Fruit fly (Drosophila melanogaster): Measurements from ENCODE around the gene Gbeta5.
A peak's percentile ranks its signal among the peaks of the same experiment; 100 is the strongest.

Gene Gbeta5

DNA sequence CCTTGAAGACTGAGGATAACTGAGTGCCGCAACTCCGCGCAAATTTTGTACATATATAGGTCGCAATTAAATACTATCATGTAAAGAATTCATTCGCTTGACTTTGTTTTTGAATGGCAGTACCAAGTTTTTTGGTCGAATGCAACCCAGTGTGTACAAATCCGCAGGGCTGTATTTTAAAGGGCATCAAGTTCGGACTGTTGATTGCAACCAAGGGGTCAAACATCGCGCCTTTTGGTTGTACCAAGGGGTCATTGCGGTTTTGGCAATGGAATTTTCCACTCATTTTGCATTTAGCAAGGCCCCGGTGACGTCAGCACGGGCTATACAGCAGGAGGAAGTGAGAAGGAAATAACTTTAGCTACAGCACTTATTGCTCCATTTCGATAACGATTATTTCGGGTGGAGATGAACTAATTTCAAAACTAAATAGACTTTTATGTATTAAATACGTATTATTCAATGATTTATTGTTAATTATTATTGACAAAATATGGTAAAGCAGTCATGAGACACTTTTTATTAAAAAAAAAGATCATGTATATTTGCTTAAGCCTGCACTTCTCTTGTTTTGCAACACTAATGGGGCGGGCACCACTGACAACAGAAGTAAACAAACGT lies 20.3 kb downstream of the Gbeta5 start, which contains the start of gene CG10958 (continued):
- no peak for TF ChIP-seq gro (GFP tag; optimal IDR thresholded peaks at IDR 0.05)
- peak; percentile 62 for TF ChIP-seq ind (GFP tag; optimal IDR thresholded peaks at IDR 0.05)
- TF ChIP-seq CG32772 (GFP tag; IDR thresholded peaks at IDR 0.05), result peak; percentile 52; the same call in 1 of the 2 replicates
- peak; percentile 30 for TF ChIP-seq CG11247 (GFP tag; IDR thresholded peaks at IDR 0.05)
- TF ChIP-seq ro (GFP tag; IDR thresholded peaks at IDR 0.05), result no peak
- no peak for TF ChIP-seq hkb (optimal IDR thresholded peaks at IDR 0.05)
- TF ChIP-seq hkb (GFP tag; IDR thresholded peaks at IDR 0.05), result peak; percentile 71
- TF ChIP-seq emc (GFP tag; optimal IDR thresholded peaks at IDR 0.05), result no peak
- TF ChIP-seq CG8924 (tag; optimal IDR thresholded peaks at IDR 0.05), result peak; percentile 51
- no peak; the same call in 1 of the 2 replicates for TF ChIP-seq bbx (GFP tag; IDR thresholded peaks at IDR 0.05; ENCODE audit: partially characterized antibody)
- peak; percentile 85 for TF ChIP-seq CG15514 (GFP tag; optimal IDR thresholded peaks at IDR 0.05)
- TF ChIP-seq CG5953 (GFP tag; IDR thresholded peaks at IDR 0.05), result no peak
- 0 out of 2 replicates have a peak, but pooled peaks have one; percentile 15 for TF ChIP-seq NFAT (GFP tag; IDR thresholded peaks at IDR 0.05)
- peak; percentile 26 for TF ChIP-seq zfh2 (GFP tag; optimal IDR thresholded peaks at IDR 0.05)
- peak in 1 of 3 experiments; percentile 42 for TF ChIP-seq lola (GFP tag; optimal IDR thresholded peaks at IDR 0.05)
- no peak for TF ChIP-seq HLHmδ (GFP tag; optimal IDR thresholded peaks at IDR 0.05)
- TF ChIP-seq sens (GFP tag), result peak; percentile 88
- peak; percentile 56 for TF ChIP-seq Hmr (GFP tag; optimal IDR thresholded peaks at IDR 0.05)
- TF ChIP-seq Jarid2 (GFP tag; optimal IDR thresholded peaks at IDR 0.05), result no peak
- TF ChIP-seq CG14050 (GFP tag; IDR thresholded peaks at IDR 0.05), result 0 out of 3 replicates have a peak, but pooled peaks have one; percentile 13
- no peak for TF ChIP-seq Bdp1 (GFP tag; optimal IDR thresholded peaks at IDR 0.05)
- TF ChIP-seq CG9215 (GFP tag; IDR thresholded peaks at IDR 0.05), result peak; percentile 30; the same call in 1 of the 2 replicates
- peak; percentile 36 for TF ChIP-seq az2 (GFP tag; optimal IDR thresholded peaks at IDR 0.05)
- TF ChIP-seq CG11723 (GFP tag; optimal IDR thresholded peaks at IDR 0.05), result peak; percentile 11
- peak; percentile 26 to 81 for TF ChIP-seq dpn (GFP tag; optimal IDR thresholded peaks at IDR 0.05)
- no peak for TF ChIP-seq Trl (optimal IDR thresholded peaks at IDR 0.05)
- peak; percentile 12 for TF ChIP-seq Trl (GFP tag; optimal IDR thresholded peaks at IDR 0.05)
- TF ChIP-seq CG14441 (GFP tag; IDR thresholded peaks at IDR 0.05), result peak; percentile 56
- TF ChIP-seq Atf-2 (GFP tag; optimal IDR thresholded peaks at IDR 0.05), result no peak
- TF ChIP-seq dysf (GFP tag; IDR thresholded peaks at IDR 0.05), result peak; percentile 37; the same call in 2 of the 3 replicates
- peak; percentile 22 for TF ChIP-seq CG1832 (GFP tag; optimal IDR thresholded peaks at IDR 0.05)
- TF ChIP-seq Doc3 (GFP tag; IDR thresholded peaks at IDR 0.05; ENCODE audit: partially characterized antibody), result peak; percentile 14; the same call in 1 of the 3 replicates
- peak; percentile 59 for TF ChIP-seq unpg (GFP tag; optimal IDR thresholded peaks at IDR 0.05)
- peak; percentile 56 for TF ChIP-seq Chrac-16 (GFP tag; optimal IDR thresholded peaks at IDR 0.05)
- TF ChIP-seq Oli (tag; optimal IDR thresholded peaks at IDR 0.05), result peak; percentile 27
- peak; percentile 11 for TF ChIP-seq cato (GFP tag; optimal IDR thresholded peaks at IDR 0.05; ENCODE audit: borderline replicate concordance)
- TF ChIP-seq Dref (GFP tag; IDR thresholded peaks at IDR 0.05), result peak; percentile 59
- TF ChIP-seq Nf-YC (tag; optimal IDR thresholded peaks at IDR 0.05), result peak; percentile 35
- peak; percentile 48 for TF ChIP-seq CG12659 (GFP tag; optimal IDR thresholded peaks at IDR 0.05)
- TF ChIP-seq CG10321 (GFP tag; IDR thresholded peaks at IDR 0.05), result no peak
- TF ChIP-seq CG33557 (GFP tag; optimal IDR thresholded peaks at IDR 0.05), result peak; percentile 20
- peak; percentile 61 for TF ChIP-seq stwl (tag; optimal IDR thresholded peaks at IDR 0.05)
- no peak for TF ChIP-seq pan (optimal IDR thresholded peaks at IDR 0.05)
- TF ChIP-seq pan (GFP tag; optimal IDR thresholded peaks at IDR 0.05 in 1 of 2, IDR thresholded peaks at IDR 0.05 in 1 of 2), result peak in 1 of 2 experiments; percentile 58
- peak; percentile 5 for TF ChIP-seq CG4328 (GFP tag; optimal IDR thresholded peaks at IDR 0.05)
- peak; percentile 15 for TF ChIP-seq Ssrp (tag; optimal IDR thresholded peaks at IDR 0.05)
- peak; percentile 64 for TF ChIP-seq PHDP (tag; optimal IDR thresholded peaks at IDR 0.05)
- no peak for TF ChIP-seq cad (GFP tag; optimal IDR thresholded peaks at IDR 0.05)
- peak; percentile 55; the same call in 3 of the 4 replicates for TF ChIP-seq Dll (GFP tag; IDR thresholded peaks at IDR 0.05; ENCODE audit: partially characterized antibody)
- TF ChIP-seq Fer3 (tag; optimal IDR thresholded peaks at IDR 0.05), result peak; percentile 49

All from whole organism, embryonic.